Worm (Caenorhabditis elegans) whole organism, mixed stage, embryonic: Measurements from ENCODE around the gene C50C3.5.

Experiments
- M03D4.4 ChIP-seq: sonication (generic microtip); optimal IDR thresholded peaks from 2 replicates; lab custom pipeline; 2017; ENCODE audit warnings: mild to moderate bottlenecking, missing genetic modification characterization, missing compliant biosample characterization
- bed-3 ChIP-seq: fragments of 200-800 bp; sonication (Bioruptor generic); optimal IDR thresholded peaks from 3 replicates; lab custom pipeline; 2018; ENCODE audit warnings: mild to moderate bottlenecking, missing genetic modification characterization, moderate library complexity, missing compliant biosample characterization
- ceh-39 ChIP-seq: fragments of 150-350 bp; optimal IDR thresholded peaks from 2 replicates; lab custom pipeline; 2014; ENCODE audit warnings: missing biosample characterization, missing genetic modification characterization
- ceh-43 ChIP-seq: fragments of 200-800 bp; sonication (Bioruptor generic); optimal IDR thresholded peaks from 2 replicates; lab custom pipeline; 2018; ENCODE audit warnings: mild to moderate bottlenecking, missing genetic modification characterization, moderate library complexity, missing compliant biosample characterization
- ceh-83 ChIP-seq: fragments of 200-800 bp; sonication (Bioruptor generic); optimal IDR thresholded peaks from 2 replicates; lab custom pipeline; 2018; ENCODE audit warnings: mild to moderate bottlenecking, missing genetic modification characterization, missing compliant biosample characterization
- ces-1 ChIP-seq: fragments of 150-350 bp; optimal IDR thresholded peaks from 2 replicates; lab custom pipeline; 2014; ENCODE audit warnings: missing biosample characterization, missing genetic modification reagents, missing genetic modification characterization
- cnd-1 ChIP-seq: fragments of 200-800 bp; sonication (Bioruptor generic); optimal IDR thresholded peaks from 2 replicates; lab custom pipeline; 2018; ENCODE audit warnings: mild to moderate bottlenecking, missing genetic modification characterization, missing compliant biosample characterization
- drap-1 ChIP-seq: fragments of 200-800 bp; sonication (Bioruptor generic); optimal IDR thresholded peaks from 3 replicates; lab custom pipeline; 2018; ENCODE audit warnings: mild to moderate bottlenecking, missing genetic modification characterization, missing compliant biosample characterization
- elt-1 ChIP-seq: sonication (generic microtip); optimal IDR thresholded peaks from 2 replicates; lab custom pipeline; 2017; ENCODE audit warnings: missing genetic modification characterization, mild to moderate bottlenecking, missing compliant biosample characterization, antibody characterized with exemption, moderate library complexity, borderline replicate concordance; ENCODE audit not compliant: insufficient read depth
- elt-3 ChIP-seq: fragments of 150-350 bp; optimal IDR thresholded peaks from 2 replicates; lab custom pipeline; 2014; ENCODE audit warnings: missing biosample characterization, missing genetic modification characterization
- ham-2 ChIP-seq: fragments of 200-800 bp; sonication (Bioruptor generic); optimal IDR thresholded peaks from 2 replicates; lab custom pipeline; 2018; ENCODE audit warnings: mild to moderate bottlenecking, missing genetic modification characterization, missing compliant biosample characterization
- hlh-1 ChIP-seq: fragments of 150-350 bp; optimal IDR thresholded peaks from 2 replicates; lab custom pipeline; 2014; ENCODE audit warnings: missing biosample characterization, missing genetic modification reagents, missing genetic modification characterization
- lin-32 ChIP-seq: fragments of 200-800 bp; sonication (Bioruptor generic); optimal IDR thresholded peaks from 2 replicates; lab custom pipeline; 2018; ENCODE audit warnings: mild to moderate bottlenecking, missing genetic modification characterization, missing compliant biosample characterization
- lsy-2 ChIP-seq: fragments of 150-350 bp; optimal IDR thresholded peaks from 2 replicates; lab custom pipeline; 2014; ENCODE audit warnings: missing biosample characterization, missing genetic modification characterization
- mab-5 ChIP-seq: fragments of 150-350 bp; optimal IDR thresholded peaks from 2 replicates; lab custom pipeline; 2014; ENCODE audit warnings: missing biosample characterization, missing genetic modification characterization
- mep-1 ChIP-seq: fragments of 150-350 bp; optimal IDR thresholded peaks from 2 replicates; lab custom pipeline; 2017; ENCODE audit warnings: missing biosample characterization, missing genetic modification reagents, missing genetic modification characterization, inconsistent platforms
- mls-2 ChIP-seq: sonication (generic microtip); optimal IDR thresholded peaks from 2 replicates; lab custom pipeline; 2016; ENCODE audit warnings: mild to moderate bottlenecking, missing genetic modification characterization, moderate library complexity, missing compliant biosample characterization
- nhr-12 ChIP-seq: fragments of 150-350 bp; optimal IDR thresholded peaks from 2 replicates; lab custom pipeline; 2014; ENCODE audit warnings: missing biosample characterization, missing genetic modification characterization
- nhr-2 ChIP-seq: fragments of 150-350 bp; optimal IDR thresholded peaks from 2 replicates; lab custom pipeline; 2014; ENCODE audit warnings: missing biosample characterization, missing genetic modification characterization
- nhr-237 ChIP-seq: fragments of 150-350 bp; optimal IDR thresholded peaks from 2 replicates; lab custom pipeline; 2014; ENCODE audit warnings: missing biosample characterization, missing genetic modification characterization
- nhr-28 ChIP-seq: fragments of 150-350 bp; optimal IDR thresholded peaks from 2 replicates; lab custom pipeline; 2014; ENCODE audit warnings: missing biosample characterization, missing genetic modification characterization
- nhr-76 ChIP-seq: sonication (generic microtip); optimal IDR thresholded peaks from 2 replicates; lab custom pipeline; 2017; ENCODE audit warnings: missing biosample characterization, missing genetic modification characterization
- sem-2 ChIP-seq: fragments of 200-800 bp; sonication (Bioruptor generic); optimal IDR thresholded peaks from 2 replicates; lab custom pipeline; 2018; ENCODE audit warnings: mild to moderate bottlenecking, missing genetic modification characterization, missing compliant biosample characterization
- snpc-4 ChIP-seq: fragments of 150-350 bp; optimal IDR thresholded peaks from 2 replicates; lab custom pipeline; 2014; ENCODE audit warnings: missing biosample characterization, missing genetic modification characterization
- sptf-1 ChIP-seq: sonication (generic microtip); optimal IDR thresholded peaks from 2 replicates; lab custom pipeline; 2017; ENCODE audit warnings: mild to moderate bottlenecking, missing genetic modification characterization, moderate library complexity, missing compliant biosample characterization
- tbx-8 ChIP-seq: fragments of 200-800 bp; sonication (Bioruptor generic); optimal IDR thresholded peaks from 2 replicates; lab custom pipeline; 2018; ENCODE audit warnings: mild to moderate bottlenecking, missing genetic modification characterization, moderate library complexity, missing compliant biosample characterization
- unc-120 ChIP-seq: sonication (generic microtip); optimal IDR thresholded peaks from 2 replicates; lab custom pipeline; 2017; ENCODE audit warnings: missing genetic modification characterization, missing compliant biosample characterization; ENCODE audit not compliant: poor library complexity, severe bottlenecking
- unc-39 ChIP-seq: fragments of 150-350 bp; optimal IDR thresholded peaks from 2 replicates; lab custom pipeline; 2014; ENCODE audit warnings: missing biosample characterization, missing genetic modification characterization
- unc-62 ChIP-seq: fragments of 150-350 bp; optimal IDR thresholded peaks from 2 replicates; lab custom pipeline; 2014; ENCODE audit warnings: missing biosample characterization, missing genetic modification reagents, missing genetic modification characterization
- ztf-11 ChIP-seq: fragments of 150-350 bp; optimal IDR thresholded peaks from 2 replicates; lab custom pipeline; 2014; ENCODE audit warnings: missing biosample characterization, missing genetic modification characterization

C50C3.5 gene

DNA sequence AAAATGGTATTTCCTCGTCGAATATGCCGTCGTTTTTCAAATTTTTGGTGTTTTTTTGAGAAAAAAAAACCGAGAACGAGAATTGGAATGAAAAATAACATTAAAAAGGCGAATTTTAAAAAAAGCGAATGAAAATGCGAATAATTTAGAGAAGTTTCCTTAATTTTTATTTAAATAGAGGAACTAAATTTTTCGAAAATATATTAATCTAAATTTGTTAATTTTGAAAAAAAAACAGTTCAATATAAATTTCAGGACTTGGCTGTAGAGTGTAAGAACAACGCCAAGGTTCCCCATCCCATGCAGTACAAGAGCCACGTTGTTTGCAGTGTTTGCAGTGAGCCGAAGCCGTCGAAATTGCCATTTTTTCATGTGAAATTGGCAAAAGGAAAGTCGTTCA, 11.5 kb downstream of the C50C3.5 start, which contains the start of gene C50C3.19:
Gene C50C3.19 (plus strand): TSS at position 301 of the 400 bp plus-strand sequence.
- TF ChIP-seq mep-1 (tag; lab: Kevin White, UChicago) (no peak), elt-1 (no peak), mls-2 (tag; lab: Kevin White, UChicago) (no peak), mab-5 (tag; lab: Kevin White, UChicago) (no peak), M03D4.4 (tag; lab: Kevin White, UChicago) (no peak), nhr-28 (no peak), hlh-1 (tag; lab: Kevin White, UChicago) (no peak), ham-2 (GFP tag; lab: Kevin White, UChicago) (no peak), nhr-76 (tag; lab: Kevin White, UChicago) (no peak), tbx-8 (no peak), unc-120 (tag; lab: Kevin White, UChicago) (no peak), ztf-11 (tag; lab: Kevin White, UChicago) (no peak), ces-1 (GFP tag; lab: Kevin White, UChicago) (no peak), ceh-43 (GFP tag; lab: Kevin White, UChicago) (no peak), sem-2 (GFP tag; lab: Kevin White, UChicago) (no peak), unc-39 (tag; lab: Kevin White, UChicago) (no peak)

DNA sequence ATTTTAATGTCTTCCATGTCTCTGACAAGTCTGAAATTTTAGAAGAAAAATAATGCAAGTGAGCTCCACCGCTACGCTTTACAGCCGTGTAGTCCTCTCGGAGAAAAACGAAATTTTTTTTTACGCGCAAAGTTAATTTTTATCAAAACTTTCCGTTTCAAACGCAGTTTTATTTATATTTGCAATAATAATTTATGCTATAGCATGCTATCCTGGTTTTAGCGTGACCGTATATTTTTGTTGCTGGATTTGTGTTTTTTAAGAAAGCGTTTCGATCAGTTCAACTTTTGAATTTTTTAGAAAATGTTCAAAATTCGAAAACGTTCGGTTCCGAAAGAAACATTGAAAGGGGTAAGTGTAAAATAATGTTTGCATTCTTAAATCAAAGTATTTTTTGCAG, 12.7 kb downstream of the C50C3.5 start, which contains the start of gene C50C3.1:
Gene C50C3.1 (plus strand): TSS at position 301 of the 400 bp plus-strand sequence.
- TF ChIP-seq sem-2 (GFP tag; lab: Kevin White, UChicago) (no peak), bed-3 (GFP tag; lab: Kevin White, UChicago) (no peak), nhr-28 (no peak)
- TF ChIP-seq, all 35 proteins: peak for 0

DNA sequence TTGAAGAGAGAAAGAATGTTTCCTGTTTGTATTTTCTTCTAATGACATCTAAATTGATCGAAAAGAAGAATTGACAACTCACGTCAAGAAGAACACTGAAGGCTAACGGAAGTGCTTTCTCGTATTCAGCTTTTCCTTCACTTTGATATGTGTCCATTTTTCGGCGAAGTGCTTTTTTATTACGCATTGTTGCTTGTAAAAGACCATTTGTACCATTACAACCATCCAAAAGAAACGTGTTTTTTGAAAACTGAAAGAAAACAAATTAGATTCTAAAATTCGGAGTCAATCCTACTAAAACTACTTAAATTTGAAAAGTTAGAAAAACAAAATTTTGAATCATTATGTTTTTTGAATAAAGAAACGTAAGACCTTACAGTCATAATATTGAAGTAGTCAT, 20.0 kb downstream of the C50C3.5 start:
- TF ChIP-seq ces-1 (GFP tag; lab: Kevin White, UChicago) (no peak), ceh-83 (GFP tag; lab: Kevin White, UChicago) (no peak), ceh-39 (tag; lab: Kevin White, UChicago) (no peak), mep-1 (tag; lab: Kevin White, UChicago) (no peak), snpc-4 (tag; lab: Kevin White, UChicago) (no peak), lsy-2 (tag; lab: Kevin White, UChicago) (no peak), cnd-1 (tag; lab: Kevin White, UChicago) (no peak), elt-1 (no peak), ztf-11 (tag; lab: Kevin White, UChicago) (no peak), nhr-12 (no peak), drap-1 (GFP tag; lab: Kevin White, UChicago) (no peak), unc-39 (tag; lab: Kevin White, UChicago) (no peak), tbx-8 (no peak), nhr-237 (tag; lab: Kevin White, UChicago) (no peak), bed-3 (GFP tag; lab: Kevin White, UChicago) (no peak), nhr-2 (tag; lab: Kevin White, UChicago) (no peak)
- TF ChIP-seq, all 35 proteins: peak for 0

- TF ChIP-seq sptf-1 (tag; lab: Kevin White, UChicago) (no peak), mep-1 (tag; lab: Kevin White, UChicago) (no peak), M03D4.4 (tag; lab: Kevin White, UChicago) (no peak), nhr-76 (tag; lab: Kevin White, UChicago) (no peak), elt-3 (tag; lab: Kevin White, UChicago) (no peak), drap-1 (GFP tag; lab: Kevin White, UChicago) (no peak), ceh-83 (GFP tag; lab: Kevin White, UChicago) (no peak), nhr-2 (tag; lab: Kevin White, UChicago) (no peak), bed-3 (GFP tag; lab: Kevin White, UChicago) (no peak), mab-5 (tag; lab: Kevin White, UChicago) (no peak), unc-120 (tag; lab: Kevin White, UChicago) (no peak), nhr-237 (tag; lab: Kevin White, UChicago) (no peak)
Observed at ce11 chrIII:8201117-8201516, 22.1 kb downstream of the C50C3.5 start, which contains the start of gene unc-36. Gene unc-36, minus strand, starts transcription at chrIII:8201217.

DNA sequence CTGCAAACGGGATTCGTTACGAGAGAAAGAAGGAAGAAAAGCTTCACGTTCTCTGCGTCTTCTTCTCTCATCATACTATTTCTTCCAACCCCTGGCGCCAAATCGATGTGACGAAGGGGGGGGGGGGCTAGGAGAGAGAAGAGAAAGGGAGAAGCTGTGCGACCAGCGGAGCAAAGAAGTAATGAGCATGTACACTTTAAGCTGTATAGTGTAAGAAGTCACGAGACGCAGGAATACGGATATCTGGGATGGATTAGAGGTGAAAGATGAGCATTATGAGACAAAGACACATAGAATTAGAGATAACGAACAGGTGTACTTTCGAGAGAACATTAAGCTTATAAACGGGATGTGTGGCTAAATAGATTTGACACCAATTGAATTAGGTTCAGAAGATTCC, 22.7 kb downstream of the C50C3.5 start:
- TF ChIP-seq hlh-1 (tag; lab: Kevin White, UChicago): peak; percentile 58
- TF ChIP-seq ceh-43 (GFP tag; lab: Kevin White, UChicago): no peak
- TF ChIP-seq nhr-237 (tag; lab: Kevin White, UChicago): no peak
- peak; percentile 83 for TF ChIP-seq unc-120 (tag; lab: Kevin White, UChicago)
- TF ChIP-seq M03D4.4 (tag; lab: Kevin White, UChicago): no peak
- peak; percentile 36 for TF ChIP-seq unc-62 (GFP tag; lab: Kevin White, UChicago)
- TF ChIP-seq nhr-76 (tag; lab: Kevin White, UChicago): no peak
- no peak for TF ChIP-seq ceh-83 (GFP tag; lab: Kevin White, UChicago)
- TF ChIP-seq mab-5 (tag; lab: Kevin White, UChicago): peak; percentile 21
- TF ChIP-seq mep-1 (tag; lab: Kevin White, UChicago): no peak
- no peak for TF ChIP-seq lin-32
- no peak for TF ChIP-seq mls-2 (tag; lab: Kevin White, UChicago)
- TF ChIP-seq ham-2 (GFP tag; lab: Kevin White, UChicago): no peak
- peak; percentile 62 for TF ChIP-seq ces-1 (GFP tag; lab: Kevin White, UChicago)
- no peak for TF ChIP-seq nhr-12
- TF ChIP-seq elt-1: no peak
- no peak for TF ChIP-seq sptf-1 (tag; lab: Kevin White, UChicago)
- TF ChIP-seq nhr-28: no peak
- TF ChIP-seq, all 35 proteins: peak for 5
